Fruit fly (Drosophila melanogaster) whole organism, pupa: ENCODE measurements around the gene CG2260.

Source experiments
- CG10348 ChIP-seq: fragments of 200-800 bp; sonication (Bioruptor generic); IDR thresholded peaks from 2 replicates; pipeline ENCODE4 v1.3.6; 2022; ENCODE audit warnings: missing biosample characterization, missing genetic modification characterization
- D1 ChIP-seq: fragments of 200-800 bp; sonication (Bioruptor generic); optimal IDR thresholded peaks from 2 replicates; lab custom pipeline; 2018; ENCODE audit warnings: missing biosample characterization, mild to moderate bottlenecking, missing genetic modification characterization, moderate library complexity
- Pif1A ChIP-seq: fragments of 200-800 bp; sonication (Bioruptor generic); optimal IDR thresholded peaks from 3 replicates; lab custom pipeline; 2016; ENCODE audit warnings: missing biosample characterization, missing genetic modification characterization
- fd96Ca ChIP-seq: fragments of 200-800 bp; sonication (Bioruptor generic); IDR thresholded peaks from 3 replicates; pipeline ENCODE4 v1.3.6; 2022; ENCODE audit warnings: missing biosample characterization, missing genetic modification characterization

- no peak for TF ChIP-seq D1 (tag; lab: Kevin White, UChicago)
- no peak for TF ChIP-seq fd96Ca
- TF ChIP-seq CG10348 (GFP tag; lab: Robert Waterston, UW): no peak
- TF ChIP-seq Pif1A (GFP tag; lab: Kevin White, UChicago): no peak
Observed at dm6 chrX:8129204-8129997, 8.5 kb upstream of the CG2260 start, which contains the start of gene CG2116.
